Fruit fly (Drosophila melanogaster) whole organism, embryonic: ENCODE data around the gene CG3909.

Source experiments
- Abd-B ChIP-seq: fragments of 200-800 bp; sonication (Bioruptor generic); optimal IDR thresholded peaks from 2 replicates; lab custom pipeline; 2018; ENCODE audit warnings: missing biosample characterization, mild to moderate bottlenecking, missing genetic modification characterization, moderate library complexity
- CG10321 ChIP-seq: fragments of 200-800 bp; sonication (Bioruptor generic); IDR thresholded peaks from 2 replicates; pipeline ENCODE4 v1.3.6; 2022; ENCODE audit warnings: missing biosample characterization, missing genetic modification characterization
- CG10654 ChIP-seq: fragments of 200-800 bp; sonication (Bioruptor generic); optimal IDR thresholded peaks from 2 replicates; lab custom pipeline; 2016; ENCODE audit warnings: missing biosample characterization, missing genetic modification characterization
- CG11247 ChIP-seq: fragments of 200-800 bp; sonication (Bioruptor generic); IDR thresholded peaks from 2 replicates; pipeline ENCODE4 v1.3.6; 2022; ENCODE audit warnings: missing biosample characterization, missing genetic modification characterization
- CG11456 ChIP-seq: fragments of 200-800 bp; sonication (Bioruptor generic); IDR thresholded peaks from 3 replicates; pipeline ENCODE4 v1.3.6; 2022; ENCODE audit warnings: missing biosample characterization, missing genetic modification characterization
- CG13424 ChIP-seq: fragments of 200-800 bp; sonication (Bioruptor generic); optimal IDR thresholded peaks from 2 replicates; lab custom pipeline; 2019; ENCODE audit warnings: missing biosample characterization, mild to moderate bottlenecking, missing genetic modification characterization, moderate library complexity
- CG13624 ChIP-seq: fragments of 200-800 bp; sonication (Bioruptor generic); optimal IDR thresholded peaks from 2 replicates; lab custom pipeline; 2016; ENCODE audit warnings: missing biosample characterization, missing genetic modification characterization
- CG13775 ChIP-seq: fragments of 200-800 bp; sonication (Bioruptor generic); optimal IDR thresholded peaks from 3 replicates; lab custom pipeline; 2017; ENCODE audit warnings: missing biosample characterization, mild to moderate bottlenecking, missing genetic modification characterization
- CG14667 ChIP-seq: fragments of 200-800 bp; sonication (Bioruptor generic); IDR thresholded peaks from 2 replicates; pipeline ENCODE4 v1.3.6; 2022; ENCODE audit warnings: missing biosample characterization, missing genetic modification characterization
- CG1602 ChIP-seq: fragments of 200-800 bp; sonication (Bioruptor generic); optimal IDR thresholded peaks from 3 replicates; lab custom pipeline; 2016; ENCODE audit warnings: missing biosample characterization, missing genetic modification characterization
- CG16779 ChIP-seq: fragments of 200-800 bp; sonication (Bioruptor generic); IDR thresholded peaks from 2 replicates; pipeline ENCODE4 v1.3.6; 2022; ENCODE audit warnings: missing biosample characterization, missing genetic modification characterization
- CG17328 ChIP-seq: fragments of 200-800 bp; sonication (Bioruptor generic); IDR thresholded peaks from 2 replicates; pipeline ENCODE4 v1.3.6; 2022; ENCODE audit warnings: missing biosample characterization, missing genetic modification characterization
- CG17612 ChIP-seq: fragments of 200-800 bp; sonication (Bioruptor generic); IDR thresholded peaks from 2 replicates; pipeline ENCODE4 v1.3.6; 2022; ENCODE audit warnings: missing biosample characterization, missing genetic modification characterization
- CG18599 ChIP-seq: fragments of 200-800 bp; sonication (Bioruptor generic); optimal IDR thresholded peaks from 3 replicates; lab custom pipeline; 2017; ENCODE audit warnings: missing biosample characterization, missing genetic modification characterization, mild to moderate bottlenecking, moderate library complexity, missing genetic modification reagents
- CG2712 ChIP-seq: fragments of 200-800 bp; optimal IDR thresholded peaks from 3 replicates; lab custom pipeline; 2019; ENCODE audit warnings: missing biosample characterization, mild to moderate bottlenecking, missing genetic modification characterization, moderate library complexity
- CG2889 ChIP-seq: fragments of 200-800 bp; sonication (Bioruptor generic); IDR thresholded peaks from 3 replicates; pipeline ENCODE4 v1.3.6; 2022; ENCODE audit warnings: missing biosample characterization, missing genetic modification characterization
- CG31441 ChIP-seq: fragments of 200-800 bp; sonication (Bioruptor generic); IDR thresholded peaks from 2 replicates; pipeline ENCODE4 v1.3.6; 2022; ENCODE audit warnings: missing biosample characterization, missing genetic modification characterization
- CG3847 ChIP-seq: fragments of 200-800 bp; sonication (Bioruptor generic); IDR thresholded peaks from 2 replicates; pipeline ENCODE4 v1.3.6; 2022; ENCODE audit warnings: missing biosample characterization, missing genetic modification characterization
- CG6689 ChIP-seq: fragments of 200-800 bp; sonication (Bioruptor generic); IDR thresholded peaks from 2 replicates; pipeline ENCODE4 v1.3.6; 2022; ENCODE audit warnings: missing biosample characterization, missing genetic modification characterization
- CG6813 ChIP-seq: fragments of 200-800 bp; sonication (Bioruptor generic); optimal IDR thresholded peaks from 2 replicates; lab custom pipeline; 2017; ENCODE audit warnings: missing biosample characterization, missing genetic modification characterization, mild to moderate bottlenecking, moderate library complexity, missing genetic modification reagents
- CG7357 ChIP-seq: fragments of 200-800 bp; sonication (Bioruptor generic); IDR thresholded peaks from 3 replicates; pipeline ENCODE4 v1.3.6; 2022; ENCODE audit warnings: missing biosample characterization, missing genetic modification characterization
- CG8359 ChIP-seq: fragments of 200-800 bp; sonication (Bioruptor generic); optimal IDR thresholded peaks from 2 replicates; lab custom pipeline; 2017; ENCODE audit warnings: missing biosample characterization, mild to moderate bottlenecking, missing genetic modification characterization, borderline replicate concordance
- Chrac-16 ChIP-seq: fragments of 200-800 bp; sonication (Bioruptor generic); optimal IDR thresholded peaks from 3 replicates; lab custom pipeline; 2016; ENCODE audit warnings: missing biosample characterization, missing genetic modification characterization
- Dp ChIP-seq: fragments of 200-800 bp; sonication (Bioruptor generic); optimal IDR thresholded peaks from 2 replicates; lab custom pipeline; 2018; ENCODE audit warnings: missing biosample characterization, mild to moderate bottlenecking, missing genetic modification characterization, moderate library complexity
- Ets65A ChIP-seq: fragments of 200-800 bp; sonication (Bioruptor generic); peaks from one replicate; lab custom pipeline; 2016; ENCODE audit warnings: missing biosample characterization, missing genetic modification characterization
- GATAe ChIP-seq: fragments of 200-800 bp; sonication (Bioruptor generic); conservative IDR thresholded peaks from 2 replicates; pipeline ENCODE4 v1.3.6; 2022; ENCODE audit warnings: missing biosample characterization, missing genetic modification characterization
- Hand ChIP-seq: fragments of 200-800 bp; sonication (Bioruptor generic); optimal IDR thresholded peaks from 2 replicates; lab custom pipeline; 2017; ENCODE audit warnings: mild to moderate bottlenecking, missing biosample characterization, missing genetic modification reagents, missing genetic modification characterization
- Hsf ChIP-seq: fragments of 200-800 bp; sonication (Bioruptor generic); optimal IDR thresholded peaks from 3 replicates; lab custom pipeline; 2016; ENCODE audit warnings: missing biosample characterization, missing genetic modification characterization
- MBD-R2 ChIP-seq: fragments of 200-800 bp; sonication (Bioruptor generic); IDR thresholded peaks from 2 replicates; pipeline ENCODE4 v1.3.6; 2022; ENCODE audit warnings: missing biosample characterization, missing genetic modification characterization
- Mad ChIP-seq: fragments of 200-800 bp; sonication (Bioruptor generic); optimal IDR thresholded peaks from 2 replicates; lab custom pipeline; 2016; ENCODE audit warnings: missing biosample characterization, missing genetic modification characterization
- NfI ChIP-seq: fragments of 200-800 bp; sonication (Bioruptor generic); optimal IDR thresholded peaks from 3 replicates; lab custom pipeline; 2018; ENCODE audit warnings: missing biosample characterization, mild to moderate bottlenecking, missing genetic modification characterization, moderate library complexity
- PHDP ChIP-seq: fragments of 200-800 bp; sonication (Bioruptor generic); optimal IDR thresholded peaks from 3 replicates; lab custom pipeline; 2018; ENCODE audit warnings: missing biosample characterization, mild to moderate bottlenecking, missing genetic modification characterization, moderate library complexity
- Sry-δ ChIP-seq: fragments of 200-800 bp; sonication (Bioruptor generic); optimal IDR thresholded peaks from 2 replicates; lab custom pipeline; 2016; ENCODE audit warnings: missing biosample characterization, missing genetic modification characterization
- TFAM ChIP-seq: fragments of 200-800 bp; sonication (Bioruptor generic); optimal IDR thresholded peaks from 2 replicates; lab custom pipeline; 2017; ENCODE audit warnings: missing biosample characterization, missing genetic modification characterization, inconsistent platforms
- ac ChIP-seq: fragments of 200-800 bp; sonication (Bioruptor generic); optimal IDR thresholded peaks from 3 replicates; lab custom pipeline; 2017; ENCODE audit warnings: missing biosample characterization, mild to moderate bottlenecking, missing genetic modification characterization
- ash1 ChIP-seq: fragments of 200-800 bp; sonication (Bioruptor generic); optimal IDR thresholded peaks from 2 replicates; lab custom pipeline; 2018; ENCODE audit warnings: missing biosample characterization, mild to moderate bottlenecking, missing genetic modification characterization
- bcd ChIP-seq: fragments of 200-800 bp; sonication (Bioruptor generic); optimal IDR thresholded peaks from 2 replicates; lab custom pipeline; 2017; ENCODE audit warnings: missing biosample characterization, mild to moderate bottlenecking, missing genetic modification characterization
- bsh ChIP-seq, 2 experiments: fragments of 200-800 bp; sonication (Bioruptor generic); optimal IDR thresholded peaks; 2 replicates each; lab custom pipeline; 2017 to 2018; ENCODE audit warnings: mild to moderate bottlenecking in 2 of 2, missing biosample characterization in 2 of 2, missing genetic modification characterization in 2 of 2, moderate library complexity in 1 of 2
- btn ChIP-seq: fragments of 200-800 bp; sonication (Bioruptor generic); optimal IDR thresholded peaks from 2 replicates; lab custom pipeline; 2016; ENCODE audit warnings: missing biosample characterization, missing genetic modification characterization
- croc ChIP-seq: fragments of 200-800 bp; sonication (Bioruptor generic); conservative IDR thresholded peaks from 3 replicates; pipeline ENCODE4 v1.3.6; 2022; ENCODE audit warnings: missing biosample characterization, missing genetic modification characterization
- esg ChIP-seq: fragments of 200-800 bp; sonication (Bioruptor generic); conservative IDR thresholded peaks from 2 replicates; pipeline ENCODE4 v1.3.6; 2022; ENCODE audit warnings: missing biosample characterization, missing genetic modification characterization
- ewg ChIP-seq: fragments of 200-800 bp; sonication (Bioruptor generic); optimal IDR thresholded peaks from 3 replicates; lab custom pipeline; 2017; ENCODE audit warnings: mild to moderate bottlenecking, missing biosample characterization, missing genetic modification reagents, missing genetic modification characterization
- gem ChIP-seq: fragments of 200-800 bp; sonication (Bioruptor generic); optimal IDR thresholded peaks from 2 replicates; lab custom pipeline; 2019; ENCODE audit warnings: missing biosample characterization, mild to moderate bottlenecking, missing genetic modification characterization, moderate library complexity
- ken ChIP-seq: fragments of 200-800 bp; sonication (Bioruptor generic); IDR thresholded peaks from 3 replicates; pipeline ENCODE4 v1.3.6; 2022; ENCODE audit warnings: missing biosample characterization, missing genetic modification characterization
- pros ChIP-seq: fragments of 200-800 bp; sonication (Bioruptor generic); optimal IDR thresholded peaks from 3 replicates; lab custom pipeline; 2019; ENCODE audit warnings: missing biosample characterization, mild to moderate bottlenecking, missing genetic modification characterization, moderate library complexity
- salm ChIP-seq: fragments of 200-800 bp; sonication (Bioruptor generic); optimal IDR thresholded peaks from 2 replicates; lab custom pipeline; 2018; ENCODE audit warnings: missing biosample characterization, mild to moderate bottlenecking, missing genetic modification characterization
- slou ChIP-seq: fragments of 200-800 bp; sonication (Bioruptor generic); optimal IDR thresholded peaks from 3 replicates; lab custom pipeline; 2016; ENCODE audit warnings: missing biosample characterization, missing genetic modification characterization
- tio ChIP-seq: fragments of 200-800 bp; sonication (Bioruptor generic); optimal IDR thresholded peaks from 2 replicates; lab custom pipeline; 2017; ENCODE audit warnings: missing biosample characterization, missing genetic modification characterization, inconsistent platforms
- toy ChIP-seq: fragments of 200-800 bp; sonication (Bioruptor generic); IDR thresholded peaks from 2 replicates; pipeline ENCODE4 v1.3.6; 2022; ENCODE audit warnings: missing biosample characterization, missing genetic modification characterization
- tx ChIP-seq: fragments of 200-800 bp; sonication (Bioruptor generic); optimal IDR thresholded peaks from 2 replicates; lab custom pipeline; 2016; ENCODE audit warnings: missing biosample characterization, missing genetic modification characterization
- wdn ChIP-seq: fragments of 200-800 bp; sonication (Bioruptor generic); IDR thresholded peaks from 2 replicates; pipeline ENCODE4 v1.3.6; 2022; ENCODE audit warnings: missing biosample characterization, missing genetic modification characterization
- z ChIP-seq: fragments of 200-800 bp; sonication (Bioruptor generic); IDR thresholded peaks from 3 replicates; pipeline ENCODE4 v1.3.6; 2022; ENCODE audit warnings: missing biosample characterization, missing genetic modification characterization

Gene CG3909

DNA sequence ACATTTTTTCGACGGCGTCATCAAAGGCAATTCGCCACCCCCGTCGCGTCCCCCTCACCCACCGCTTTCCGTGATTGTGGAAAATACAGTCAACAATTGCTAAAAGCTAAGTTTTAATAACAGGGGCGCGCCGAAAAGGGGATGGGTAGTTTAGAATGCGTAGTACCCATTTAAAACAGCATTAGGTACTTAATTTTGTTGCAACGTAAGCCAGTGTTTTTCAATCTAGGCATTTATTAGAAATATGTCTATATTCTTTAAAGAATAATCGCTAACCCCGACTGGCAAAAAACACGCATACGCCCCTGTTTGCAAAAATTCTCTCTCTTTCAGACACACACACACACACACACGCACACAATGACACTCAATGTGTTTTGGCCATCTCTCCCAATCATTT, 41.8 kb downstream of the CG3909 start (continued):
- TF ChIP-seq gem, result peak; percentile 59
- peak; percentile 17 for TF ChIP-seq NfI (GFP tag; lab: Kevin White, UChicago)
- peak; percentile 97 for TF ChIP-seq Ets65A (GFP tag; lab: Kevin White, UChicago)
- 0 out of 3 replicates have a peak, but pooled peaks have one; percentile 53 for TF ChIP-seq ken (GFP tag; lab: Robert Waterston, UW)
- no peak for TF ChIP-seq pros (GFP tag; lab: Kevin White, UChicago)
- peak; percentile 57; the same call in 1 of the 3 replicates for TF ChIP-seq CG11456 (GFP tag; lab: Robert Waterston, UW)
- TF ChIP-seq CG7357 (GFP tag; lab: Robert Waterston, UW), result no peak
- no peak for TF ChIP-seq CG2889 (GFP tag; lab: Robert Waterston, UW)
- no peak for TF ChIP-seq btn (GFP tag; lab: Kevin White, UChicago)
- TF ChIP-seq CG2712 (tag; lab: Kevin White, UChicago), result peak; percentile 9
- TF ChIP-seq MBD-R2 (GFP tag; lab: Robert Waterston, UW), result peak; percentile 38; the same call in 1 of the 2 replicates
- TF ChIP-seq CG10654 (GFP tag; lab: Kevin White, UChicago), result no peak
- TF ChIP-seq ewg (GFP tag; lab: Kevin White, UChicago), result no peak
- peak; percentile 64 for TF ChIP-seq CG11247 (GFP tag; lab: Robert Waterston, UW)
- no peak for TF ChIP-seq z (GFP tag; lab: Robert Waterston, UW)
- peak; percentile 2 for TF ChIP-seq tx (GFP tag; lab: Kevin White, UChicago)
- TF ChIP-seq CG13624 (GFP tag; lab: Kevin White, UChicago), result peak; percentile 61
- TF ChIP-seq CG13424 (tag; lab: Kevin White, UChicago), result peak; percentile 14
- TF ChIP-seq toy, result no peak
- no peak for TF ChIP-seq CG6689 (GFP tag; lab: Robert Waterston, UW)
- TF ChIP-seq salm (tag; lab: Kevin White, UChicago), result no peak
- TF ChIP-seq CG18599 (GFP tag; lab: Kevin White, UChicago), result peak; percentile 86
- 0 out of 2 replicates have a peak, but pooled peaks have one; percentile 26 for TF ChIP-seq CG17612 (GFP tag; lab: Robert Waterston, UW)
- TF ChIP-seq ash1 (GFP tag; lab: Kevin White, UChicago), result no peak
- no peak for TF ChIP-seq tio
- no peak for TF ChIP-seq CG31441 (GFP tag; lab: Robert Waterston, UW)
- TF ChIP-seq Chrac-16 (GFP tag; lab: Kevin White, UChicago), result no peak
- peak; percentile 49 for TF ChIP-seq CG13775 (GFP tag; lab: Kevin White, UChicago)
- TF ChIP-seq ac, result no peak
- no peak for TF ChIP-seq Dp (GFP tag; lab: Kevin White, UChicago)
- no peak for TF ChIP-seq GATAe (GFP tag; lab: Robert Waterston, UW)
- TF ChIP-seq esg, result peak; percentile 37; the same call in 1 of the 2 replicates
- peak; percentile 50 for TF ChIP-seq CG3847 (GFP tag; lab: Robert Waterston, UW)
- no peak for TF ChIP-seq CG8359 (GFP tag; lab: Kevin White, UChicago)
- no peak for TF ChIP-seq bsh (GFP tag; optimal IDR thresholded peaks at IDR 0.05; lab: Kevin White, UChicago)
- TF ChIP-seq Hsf (GFP tag; lab: Kevin White, UChicago), result peak; percentile 33
- peak; percentile 54 for TF ChIP-seq Hand
- TF ChIP-seq slou, result no peak
- TF ChIP-seq CG10321, result no peak
- peak; percentile 21 for TF ChIP-seq CG6813 (GFP tag; lab: Kevin White, UChicago)
- TF ChIP-seq Mad (GFP tag; lab: Kevin White, UChicago), result no peak
- TF ChIP-seq CG16779, result 0 out of 2 replicates have a peak, but pooled peaks have one; percentile 67
- no peak for TF ChIP-seq croc
- TF ChIP-seq CG1602, result no peak
- TF ChIP-seq Abd-B (GFP tag; lab: Kevin White, UChicago), result no peak
- TF ChIP-seq CG17328 (GFP tag; lab: Robert Waterston, UW), result no peak
- TF ChIP-seq CG14667 (GFP tag; lab: Robert Waterston, UW), result 0 out of 2 replicates have a peak, but pooled peaks have one; percentile 14
- TF ChIP-seq PHDP (tag; lab: Kevin White, UChicago), result peak; percentile 45
- TF ChIP-seq TFAM (GFP tag; lab: Kevin White, UChicago), result no peak
- TF ChIP-seq Sry-δ, result no peak
- TF ChIP-seq bcd (GFP tag; lab: Kevin White, UChicago), result peak; percentile 60
- peak; percentile 70 for TF ChIP-seq wdn (GFP tag; lab: Robert Waterston, UW)
